Fruit fly (Drosophila melanogaster): ENCODE results near the gene Teh1.

Teh1 gene

dm6 chr3R:9890759-9891393 lies 23.0 kb upstream of the Teh1 start:
- no peak for TF ChIP-seq CG17801 (GFP tag; optimal IDR thresholded peaks at IDR 0.05; ENCODE audit: partially characterized antibody)

- TF ChIP-seq CG17801 (GFP tag; optimal IDR thresholded peaks at IDR 0.05; ENCODE audit: partially characterized antibody): no peak
Measured at dm6 chr3R:9889776-9890175, 21.9 kb upstream of the Teh1 start.

- no peak for TF ChIP-seq CG17801 (GFP tag; optimal IDR thresholded peaks at IDR 0.05; ENCODE audit: partially characterized antibody)
Measured at dm6 chr3R:9888668-9889302, 20.9 kb upstream of the Teh1 start.

- TF ChIP-seq CG17801 (GFP tag; optimal IDR thresholded peaks at IDR 0.05; ENCODE audit: partially characterized antibody): no peak
Measured at dm6 chr3R:9886341-9886959, 18.5 kb upstream of the Teh1 start.

dm6 chr3R:9885464-9886340 lies 17.8 kb upstream of the Teh1 start:
- no peak for TF ChIP-seq CG17801 (GFP tag; optimal IDR thresholded peaks at IDR 0.05; ENCODE audit: partially characterized antibody)

dm6 chr3R:9884461-9885185 lies 16.7 kb upstream of the Teh1 start:
- no peak for TF ChIP-seq CG17801 (GFP tag; optimal IDR thresholded peaks at IDR 0.05; ENCODE audit: partially characterized antibody)

dm6 chr3R:9883248-9883939 lies 15.5 kb upstream of the Teh1 start:
- TF ChIP-seq CG17801 (GFP tag; optimal IDR thresholded peaks at IDR 0.05; ENCODE audit: partially characterized antibody): no peak

dm6 chr3R:9882790-9883189 lies 14.9 kb upstream of the Teh1 start:
- TF ChIP-seq CG17801 (GFP tag; optimal IDR thresholded peaks at IDR 0.05; ENCODE audit: partially characterized antibody): no peak

- TF ChIP-seq CG17801 (GFP tag; optimal IDR thresholded peaks at IDR 0.05; ENCODE audit: partially characterized antibody): no peak
Measured at dm6 chr3R:9882019-9882418, 14.1 kb upstream of the Teh1 start.

- TF ChIP-seq CG17801 (GFP tag; optimal IDR thresholded peaks at IDR 0.05; ENCODE audit: partially characterized antibody): no peak
Measured at dm6 chr3R:9881348-9881901, 13.5 kb upstream of the Teh1 start.

dm6 chr3R:9879880-9880852 lies 12.2 kb upstream of the Teh1 start:
- no peak for TF ChIP-seq CG17801 (GFP tag; optimal IDR thresholded peaks at IDR 0.05; ENCODE audit: partially characterized antibody)

dm6 chr3R:9879288-9879687 lies 11.4 kb upstream of the Teh1 start:
- TF ChIP-seq CG17801 (GFP tag; optimal IDR thresholded peaks at IDR 0.05; ENCODE audit: partially characterized antibody): peak; percentile 24

All from ovary, adult (tissue).